Fruit fly (Drosophila melanogaster): ENCODE results near the gene spn-A.

Gene spn-A

DNA sequence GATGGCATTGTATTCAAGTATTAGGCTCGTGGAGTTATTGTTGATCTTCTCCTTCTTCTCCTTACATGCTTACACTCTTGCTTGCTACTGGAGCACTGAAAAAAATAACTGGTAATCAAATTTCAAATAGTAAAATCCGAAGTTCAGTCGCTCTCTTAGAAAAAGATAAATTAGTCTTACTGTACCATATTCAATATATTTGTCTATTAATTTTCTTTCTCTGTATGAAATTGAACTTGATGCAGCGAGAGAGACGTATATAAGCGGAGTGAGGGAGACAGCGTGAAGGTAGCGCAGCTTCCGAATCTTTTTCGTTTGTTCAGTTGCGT lies 5.3 kb upstream of the spn-A start (continued):
- TF ChIP-seq CG1832 (GFP tag; optimal IDR thresholded peaks at IDR 0.05) (no peak), bowl (GFP tag; IDR thresholded peaks at IDR 0.05) (peak; percentile 89), tll (GFP tag; optimal IDR thresholded peaks at IDR 0.05) (no peak), pros (GFP tag; optimal IDR thresholded peaks at IDR 0.05) (peak; percentile 63), psq (GFP tag; optimal IDR thresholded peaks at IDR 0.05) (peak; percentile 5), CG4328 (GFP tag; optimal IDR thresholded peaks at IDR 0.05) (peak; percentile 62), salm (tag; optimal IDR thresholded peaks at IDR 0.05) (peak; percentile 79), ind (GFP tag; optimal IDR thresholded peaks at IDR 0.05) (peak; percentile 93), CG12769 (tag; optimal IDR thresholded peaks at IDR 0.05) (peak; percentile 60), CG5953 (GFP tag; IDR thresholded peaks at IDR 0.05) (peak; percentile 96), eyg (GFP tag; optimal IDR thresholded peaks at IDR 0.05) (peak; percentile 69), CG32532 (GFP tag; IDR thresholded peaks at IDR 0.05) (peak; percentile 79), Hsf (GFP tag; optimal IDR thresholded peaks at IDR 0.05) (peak; percentile 81), zf30C (GFP tag; optimal IDR thresholded peaks at IDR 0.05) (peak; percentile 65), sr (GFP tag; IDR thresholded peaks at IDR 0.05) (peak; percentile 83; the same call in 2 of the 3 replicates), ranshi (GFP tag; IDR thresholded peaks at IDR 0.05) (peak; percentile 92), CG2202 (tag; optimal IDR thresholded peaks at IDR 0.05) (peak; percentile 26), disco-r (GFP tag; optimal IDR thresholded peaks at IDR 0.05) (peak; percentile 72), CG9609 (GFP tag; optimal IDR thresholded peaks at IDR 0.05) (peak; percentile 68), unc-4 (GFP tag; IDR thresholded peaks at IDR 0.05; ENCODE audit: partially characterized antibody) (no peak), CG31441 (GFP tag; IDR thresholded peaks at IDR 0.05) (peak; percentile 82), CG17568 (GFP tag; optimal IDR thresholded peaks at IDR 0.05) (peak; percentile 37), toy (GFP tag; IDR thresholded peaks at IDR 0.05) (0 out of 2 replicates have a peak, but pooled peaks have one; percentile 36), CG3065 (GFP tag; optimal IDR thresholded peaks at IDR 0.05) (peak; percentile 28), Nf-YB (GFP tag; optimal IDR thresholded peaks at IDR 0.05) (peak; percentile 43), Hr78 (GFP tag; optimal IDR thresholded peaks at IDR 0.05) (peak in 1 of 2 experiments; percentile 76), twi (tag; optimal IDR thresholded peaks at IDR 0.05) (no peak), CG16813 (GFP tag; IDR thresholded peaks at IDR 0.05; ENCODE audit: partially characterized antibody) (no peak), ewg (GFP tag; optimal IDR thresholded peaks at IDR 0.05) (peak; percentile 64), Eip74EF (GFP tag; optimal IDR thresholded peaks at IDR 0.05) (peak in 1 of 2 experiments; percentile 87), tap (tag; optimal IDR thresholded peaks at IDR 0.05) (peak; percentile 96), pum (GFP tag; optimal IDR thresholded peaks at IDR 0.05) (peak; percentile 89), chn (GFP tag; optimal IDR thresholded peaks at IDR 0.05) (peak; percentile 71), CG7928 (GFP tag; optimal IDR thresholded peaks at IDR 0.05) (peak; percentile 17), CG4424 (GFP tag; optimal IDR thresholded peaks at IDR 0.05) (peak; percentile 93), CG5180 (GFP tag; optimal IDR thresholded peaks at IDR 0.05) (peak; percentile 81), Asciz (GFP tag; optimal IDR thresholded peaks at IDR 0.05) (peak; percentile 96), CG17361 (GFP tag; IDR thresholded peaks at IDR 0.05) (peak; percentile 78), CG10147 (GFP tag; optimal IDR thresholded peaks at IDR 0.05) (peak; percentile 77), sob (GFP tag; IDR thresholded peaks at IDR 0.05) (peak; percentile 88), tna (GFP tag; IDR thresholded peaks at IDR 0.05; ENCODE audit: partially characterized antibody) (no peak), CG12744 (GFP tag; optimal IDR thresholded peaks at IDR 0.05) (peak; percentile 50), jing (GFP tag; optimal IDR thresholded peaks at IDR 0.05) (peak; percentile 59), CG2875 (GFP tag; optimal IDR thresholded peaks at IDR 0.05) (peak; percentile 82), ATbp (GFP tag; optimal IDR thresholded peaks at IDR 0.05) (peak; percentile 88), Mad (GFP tag; optimal IDR thresholded peaks at IDR 0.05) (peak; percentile 50), zen2 (GFP tag; IDR thresholded peaks at IDR 0.05; ENCODE audit: partially characterized antibody) (no peak), gce (GFP tag; IDR thresholded peaks at IDR 0.05) (peak; percentile 83), CG15601 (tag; optimal IDR thresholded peaks at IDR 0.05) (peak; percentile 54)
